Worm (Caenorhabditis elegans) whole organism, late embryonic: Measurements from ENCODE around the gene C25E10.7.

Source experiments
- ceh-14 ChIP-seq: sonication (generic microtip); optimal IDR thresholded peaks from 2 replicates; lab custom pipeline; 2016; ENCODE audit warnings: missing genotype, missing genetic modification characterization, missing compliant biosample characterization
- ceh-30 ChIP-seq: fragments of 150-350 bp; optimal IDR thresholded peaks from 2 replicates; lab custom pipeline; 2014; ENCODE audit warnings: missing biosample characterization, missing genetic modification characterization
- ets-4 ChIP-seq: sonication (generic microtip); optimal IDR thresholded peaks from 2 replicates; lab custom pipeline; 2016; ENCODE audit warnings: missing genetic modification characterization, missing compliant biosample characterization
- eyg-1 ChIP-seq: sonication (generic microtip); optimal IDR thresholded peaks from 2 replicates; lab custom pipeline; 2016; ENCODE audit warnings: missing genotype, missing genetic modification characterization, missing compliant biosample characterization
- nhr-232 ChIP-seq: sonication (generic microtip); optimal IDR thresholded peaks from 2 replicates; lab custom pipeline; 2016; ENCODE audit warnings: missing genetic modification characterization, missing compliant biosample characterization

DNA sequence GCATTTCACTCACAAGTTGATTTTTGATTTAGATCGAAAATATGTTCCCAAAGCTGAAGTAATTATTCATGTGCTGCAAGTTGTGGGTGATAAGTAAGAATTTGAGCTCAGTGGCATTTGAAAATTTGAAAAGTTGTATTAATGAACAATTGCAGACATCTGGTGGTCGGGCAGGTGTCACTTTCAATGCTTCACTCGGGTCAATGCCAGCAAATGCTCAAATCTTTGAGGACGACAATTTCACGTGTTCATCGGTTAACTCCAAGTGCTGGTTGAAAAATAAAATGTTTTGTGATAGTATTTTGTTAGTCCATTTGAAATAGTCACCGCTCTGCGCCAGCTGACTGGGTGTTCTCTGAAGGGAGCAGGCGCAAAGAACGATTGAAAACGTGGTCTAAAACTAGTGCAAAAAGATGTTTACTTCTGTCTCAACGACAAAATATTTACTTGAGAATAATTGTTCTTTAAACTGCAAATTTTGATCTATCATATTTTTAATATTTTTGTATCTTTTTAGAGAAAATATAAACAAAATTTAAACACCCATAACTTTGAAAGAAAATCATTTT lies 43.1 kb upstream of the C25E10.7 start:
- TF ChIP-seq ets-4 (tag; lab: Kevin White, UChicago) (no peak), ceh-30 (no peak), ceh-14 (tag; lab: Kevin White, UChicago) (no peak), nhr-232 (no peak), eyg-1 (tag; lab: Kevin White, UChicago) (no peak)
